Fruit fly (Drosophila melanogaster): ENCODE results near the gene CG45105.

The CG45105 gene

dm6 chr3R:15891188-15891820 lies 26.5 kb downstream of the CG45105 start:
- TF ChIP-seq CG9139 (GFP tag; optimal IDR thresholded peaks at IDR 0.05) = no peak
- TF ChIP-seq eg (GFP tag; IDR thresholded peaks at IDR 0.05) = no peak
- TF ChIP-seq CG3919 (GFP tag; optimal IDR thresholded peaks at IDR 0.05) = no peak
- TF ChIP-seq Hr4 (GFP tag; optimal IDR thresholded peaks at IDR 0.05) = no peak
- TF ChIP-seq CG6163 (GFP tag; IDR thresholded peaks at IDR 0.05) = no peak
- TF ChIP-seq CG8632 (GFP tag; optimal IDR thresholded peaks at IDR 0.05) = no peak
- no peak for TF ChIP-seq Eip78C (GFP tag)
- no peak for TF ChIP-seq Ets21C (GFP tag; optimal IDR thresholded peaks at IDR 0.05)
- TF ChIP-seq net (GFP tag; optimal IDR thresholded peaks at IDR 0.05) = no peak
- no peak for TF ChIP-seq Hr39 (GFP tag; optimal IDR thresholded peaks at IDR 0.05)
- no peak for TF ChIP-seq Ets96B (tag; optimal IDR thresholded peaks at IDR 0.05)
- no peak for TF ChIP-seq CG34406 (GFP tag; optimal IDR thresholded peaks at IDR 0.05)
- TF ChIP-seq CG6792 (GFP tag; optimal IDR thresholded peaks at IDR 0.05) = no peak
- TF ChIP-seq achi (GFP tag; optimal IDR thresholded peaks at IDR 0.05) = no peak
- TF ChIP-seq dac (GFP tag; optimal IDR thresholded peaks at IDR 0.05) = no peak

dm6 chr3R:15875611-15876010 lies 42.2 kb downstream of the CG45105 start, which contains the start of gene CG31183:
TSS of gene CG31183 (minus strand) at chr3R:15875939.
- TF ChIP-seq Met (GFP tag; optimal IDR thresholded peaks at IDR 0.05) (no peak), Smox (GFP tag; optimal IDR thresholded peaks at IDR 0.05) (no peak), CG8632 (GFP tag; optimal IDR thresholded peaks at IDR 0.05) (no peak), dsx (GFP tag; optimal IDR thresholded peaks at IDR 0.05; ENCODE audit: poor library complexity, severe bottlenecking) (no peak), pdm3 (GFP tag; optimal IDR thresholded peaks at IDR 0.05) (no peak), CG16779 (tag; optimal IDR thresholded peaks at IDR 0.05) (no peak), Hr38 (GFP tag; optimal IDR thresholded peaks at IDR 0.05) (no peak), CG11902 (GFP tag; optimal IDR thresholded peaks at IDR 0.05) (no peak), vri (GFP tag; optimal IDR thresholded peaks at IDR 0.05) (no peak), CG7368 (GFP tag; optimal IDR thresholded peaks at IDR 0.05) (no peak), Eip75B (GFP tag; optimal IDR thresholded peaks at IDR 0.05) (no peak), dac (GFP tag; optimal IDR thresholded peaks at IDR 0.05) (no peak), CG6163 (GFP tag; IDR thresholded peaks at IDR 0.05) (no peak), CG11294 (GFP tag; IDR thresholded peaks at IDR 0.05) (no peak), CG10669 (GFP tag; optimal IDR thresholded peaks at IDR 0.05) (no peak), CG4318 (GFP tag; optimal IDR thresholded peaks at IDR 0.05) (no peak), CG8319 (GFP tag; optimal IDR thresholded peaks at IDR 0.05) (no peak), ss (GFP tag; optimal IDR thresholded peaks at IDR 0.05) (no peak), eg (GFP tag; IDR thresholded peaks at IDR 0.05) (no peak), spab (GFP tag; optimal IDR thresholded peaks at IDR 0.05) (no peak)

dm6 chr3R:15872829-15873440 lies 44.9 kb downstream of the CG45105 start:
- TF ChIP-seq Ets96B (tag; optimal IDR thresholded peaks at IDR 0.05) (no peak), CG4318 (GFP tag; optimal IDR thresholded peaks at IDR 0.05) (no peak), CG8632 (GFP tag; optimal IDR thresholded peaks at IDR 0.05) (no peak), Hr39 (GFP tag; optimal IDR thresholded peaks at IDR 0.05) (no peak), eg (GFP tag; IDR thresholded peaks at IDR 0.05) (no peak), Sox102F (GFP tag; optimal IDR thresholded peaks at IDR 0.05) (no peak), CG11762 (GFP tag; optimal IDR thresholded peaks at IDR 0.05; ENCODE audit: insufficient read depth) (no peak), Eip93F (GFP tag; optimal IDR thresholded peaks at IDR 0.05) (no peak), CG32006 (GFP tag; optimal IDR thresholded peaks at IDR 0.05) (no peak), Sox15 (GFP tag; optimal IDR thresholded peaks at IDR 0.05) (no peak), CG6808 (GFP tag; optimal IDR thresholded peaks at IDR 0.05) (no peak), CG8119 (GFP tag; IDR thresholded peaks at IDR 0.05) (no peak), fd85E (GFP tag; optimal IDR thresholded peaks at IDR 0.05) (no peak), Sox14 (GFP tag; optimal IDR thresholded peaks at IDR 0.05) (no peak)

Measured in whole organism, prepupa.